Fruit fly (Drosophila melanogaster) whole organism, embryonic: Measurements from ENCODE around the gene Mis12.

ENCODE experiments used
- B-H2 ChIP-seq: fragments of 200-800 bp; sonication (Bioruptor generic); optimal IDR thresholded peaks from 2 replicates; lab custom pipeline; 2018; ENCODE audit warnings: missing biosample characterization, mild to moderate bottlenecking, missing genetic modification characterization
- CG11504 ChIP-seq: fragments of 200-800 bp; sonication (Bioruptor generic); optimal IDR thresholded peaks from 3 replicates; lab custom pipeline; 2019; ENCODE audit warnings: missing biosample characterization, mild to moderate bottlenecking, missing genetic modification characterization, moderate library complexity
- CG12155 ChIP-seq: fragments of 200-800 bp; sonication (Bioruptor generic); optimal IDR thresholded peaks from 3 replicates; lab custom pipeline; 2016; ENCODE audit warnings: missing biosample characterization, missing genetic modification characterization
- CG12391 ChIP-seq: fragments of 200-800 bp; sonication (Bioruptor generic); optimal IDR thresholded peaks from 3 replicates; lab custom pipeline; 2018; ENCODE audit warnings: missing biosample characterization, mild to moderate bottlenecking, missing genetic modification characterization, moderate library complexity
- CG14014 ChIP-seq: fragments of 200-800 bp; sonication (Bioruptor generic); IDR thresholded peaks from 2 replicates; pipeline ENCODE4 v1.3.6; 2022; ENCODE audit warnings: missing biosample characterization, missing genetic modification characterization
- CG14667 ChIP-seq: fragments of 200-800 bp; sonication (Bioruptor generic); IDR thresholded peaks from 2 replicates; pipeline ENCODE4 v1.3.6; 2022; ENCODE audit warnings: missing biosample characterization, missing genetic modification characterization
- CG16863 ChIP-seq: fragments of 200-800 bp; sonication (Bioruptor generic); optimal IDR thresholded peaks from 3 replicates; lab custom pipeline; 2016; ENCODE audit warnings: missing biosample characterization, missing genetic modification characterization
- CG2712 ChIP-seq: fragments of 200-800 bp; optimal IDR thresholded peaks from 3 replicates; lab custom pipeline; 2019; ENCODE audit warnings: missing biosample characterization, mild to moderate bottlenecking, missing genetic modification characterization, moderate library complexity
- CG31441 ChIP-seq: fragments of 200-800 bp; sonication (Bioruptor generic); IDR thresholded peaks from 2 replicates; pipeline ENCODE4 v1.3.6; 2022; ENCODE audit warnings: missing biosample characterization, missing genetic modification characterization
- CG4404 ChIP-seq: fragments of 200-800 bp; sonication (Bioruptor generic); IDR thresholded peaks from 2 replicates; pipeline ENCODE4 v1.3.6; 2022; ENCODE audit warnings: missing biosample characterization, missing genetic modification characterization
- CG6689 ChIP-seq: fragments of 200-800 bp; sonication (Bioruptor generic); IDR thresholded peaks from 2 replicates; pipeline ENCODE4 v1.3.6; 2022; ENCODE audit warnings: missing biosample characterization, missing genetic modification characterization
- CG7839 ChIP-seq: fragments of 200-800 bp; sonication (Bioruptor generic); optimal IDR thresholded peaks from 3 replicates; lab custom pipeline; 2018; ENCODE audit warnings: missing biosample characterization, mild to moderate bottlenecking, missing genetic modification characterization, moderate library complexity
- CG8290 ChIP-seq, 3 experiments: fragments of 200-800 bp; sonication (Bioruptor generic); optimal IDR thresholded peaks; 2 replicates each; lab custom pipeline; 2016 to 2019; ENCODE audit warnings: missing biosample characterization in 3 of 3, missing genetic modification characterization in 3 of 3, mild to moderate bottlenecking in 2 of 3, moderate library complexity in 1 of 3
- CG9932 ChIP-seq: fragments of 200-800 bp; sonication (Bioruptor generic); IDR thresholded peaks from 2 replicates; pipeline ENCODE4 v1.3.6; 2022; ENCODE audit warnings: missing biosample characterization, missing genetic modification characterization
- Chrac-16 ChIP-seq: fragments of 200-800 bp; sonication (Bioruptor generic); optimal IDR thresholded peaks from 3 replicates; lab custom pipeline; 2016; ENCODE audit warnings: missing biosample characterization, missing genetic modification characterization
- CoRest ChIP-seq: fragments of 200-800 bp; sonication (Bioruptor generic); optimal IDR thresholded peaks from 3 replicates; lab custom pipeline; 2018; ENCODE audit warnings: missing biosample characterization, mild to moderate bottlenecking, missing genetic modification characterization, moderate library complexity
- Dfd ChIP-seq, 2 experiments: fragments of >200 bp; optimal IDR thresholded peaks; 2 replicates each; lab custom pipeline; 2017; ENCODE audit warnings: missing biosample characterization in 2 of 2, missing genetic modification characterization in 2 of 2
- Drgx ChIP-seq: fragments of 200-800 bp; sonication (Bioruptor generic); IDR thresholded peaks from 2 replicates; pipeline ENCODE4 v1.3.6; 2022; ENCODE audit warnings: missing biosample characterization, missing genetic modification characterization
- Ets65A ChIP-seq: fragments of 200-800 bp; sonication (Bioruptor generic); peaks from one replicate; lab custom pipeline; 2016; ENCODE audit warnings: missing biosample characterization, missing genetic modification characterization
- Jarid2 ChIP-seq: fragments of 200-800 bp; sonication (Bioruptor generic); optimal IDR thresholded peaks from 3 replicates; lab custom pipeline; 2017; ENCODE audit warnings: mild to moderate bottlenecking, missing biosample characterization, missing genetic modification reagents, missing genetic modification characterization
- MBD-R2 ChIP-seq: fragments of 200-800 bp; sonication (Bioruptor generic); IDR thresholded peaks from 2 replicates; pipeline ENCODE4 v1.3.6; 2022; ENCODE audit warnings: missing biosample characterization, missing genetic modification characterization
- Oli ChIP-seq: fragments of 200-800 bp; sonication (Bioruptor generic); optimal IDR thresholded peaks from 2 replicates; lab custom pipeline; 2018; ENCODE audit warnings: missing biosample characterization, mild to moderate bottlenecking, missing genetic modification characterization, moderate library complexity
- Six4 ChIP-seq: fragments of 200-800 bp; sonication (Bioruptor generic); optimal IDR thresholded peaks from 2 replicates; lab custom pipeline; 2016; ENCODE audit warnings: missing biosample characterization, missing genetic modification characterization
- Sox102F ChIP-seq: fragments of 200-800 bp; sonication (Bioruptor generic); optimal IDR thresholded peaks from 2 replicates; lab custom pipeline; 2018; ENCODE audit warnings: missing biosample characterization, mild to moderate bottlenecking, missing genetic modification characterization, moderate library complexity
- Usf ChIP-seq: fragments of 200-800 bp; sonication (Bioruptor generic); optimal IDR thresholded peaks from 2 replicates; lab custom pipeline; 2017; ENCODE audit warnings: missing genotype, missing biosample characterization, missing genetic modification characterization
- Xbp1 ChIP-seq: fragments of 200-800 bp; sonication (Bioruptor generic); optimal IDR thresholded peaks from 3 replicates; lab custom pipeline; 2016; ENCODE audit warnings: missing biosample characterization, mild to moderate bottlenecking, missing genetic modification characterization
- Xrp1 ChIP-seq: fragments of 200-800 bp; sonication (Bioruptor generic); IDR thresholded peaks from 2 replicates; pipeline ENCODE4 v1.3.6; 2022; ENCODE audit warnings: missing biosample characterization, missing genetic modification characterization
- amos ChIP-seq: fragments of 200-800 bp; sonication (Bioruptor generic); IDR thresholded peaks from 2 replicates; pipeline ENCODE4 v1.3.6; 2022; ENCODE audit warnings: missing biosample characterization, missing genetic modification characterization; ENCODE audit not compliant: partially characterized antibody
- ash1 ChIP-seq: fragments of 200-800 bp; sonication (Bioruptor generic); optimal IDR thresholded peaks from 2 replicates; lab custom pipeline; 2018; ENCODE audit warnings: missing biosample characterization, mild to moderate bottlenecking, missing genetic modification characterization
- bab2 ChIP-seq: fragments of 200-800 bp; sonication (Bioruptor generic); optimal IDR thresholded peaks from 2 replicates; lab custom pipeline; 2016; ENCODE audit warnings: missing biosample characterization, missing genetic modification characterization
- cg ChIP-seq: fragments of 200-800 bp; sonication (Bioruptor generic); optimal IDR thresholded peaks from 3 replicates; lab custom pipeline; 2019; ENCODE audit warnings: missing biosample characterization, mild to moderate bottlenecking, missing genetic modification characterization, moderate library complexity
- grau ChIP-seq: fragments of 200-800 bp; optimal IDR thresholded peaks from 3 replicates; lab custom pipeline; 2019; ENCODE audit warnings: missing biosample characterization, mild to moderate bottlenecking, missing genetic modification characterization, moderate library complexity
- ham ChIP-seq: fragments of 200-800 bp; sonication (Bioruptor generic); IDR thresholded peaks from 2 replicates; pipeline ENCODE4 v1.3.6; 2022; ENCODE audit warnings: missing biosample characterization, missing genetic modification characterization
- lilli ChIP-seq: fragments of 200-800 bp; sonication (Bioruptor generic); optimal IDR thresholded peaks from 3 replicates; lab custom pipeline; 2016; ENCODE audit warnings: missing biosample characterization, missing genetic modification characterization
- lmd ChIP-seq: fragments of 200-800 bp; sonication (Bioruptor generic); IDR thresholded peaks from 2 replicates; pipeline ENCODE4 v1.3.6; 2022; ENCODE audit warnings: missing biosample characterization, missing genetic modification characterization
- nmo ChIP-seq: fragments of 200-800 bp; sonication (Bioruptor generic); optimal IDR thresholded peaks from 2 replicates; lab custom pipeline; 2018; ENCODE audit warnings: missing biosample characterization, mild to moderate bottlenecking, missing genetic modification characterization, moderate library complexity
- org-1 ChIP-seq: fragments of 200-800 bp; sonication (Bioruptor generic); optimal IDR thresholded peaks from 2 replicates; lab custom pipeline; 2017; ENCODE audit warnings: missing biosample characterization, missing genetic modification characterization
- p53 ChIP-seq: fragments of 200-800 bp; sonication (Bioruptor generic); optimal IDR thresholded peaks from 2 replicates; lab custom pipeline; 2016; ENCODE audit warnings: missing biosample characterization, missing genetic modification characterization
- pan ChIP-seq, 4 experiments: fragments of >200 bp in 3 of 4; fragments of 200-800 bp in 1 of 4; sonication (Bioruptor generic) in 1 of 4; optimal IDR thresholded peaks in 3 of 4; IDR thresholded peaks in 1 of 4; 2 replicates each; pipeline versions ENCODE4 v1.3.6 to Lab custom; 2017 to 2022; ENCODE audit warnings: missing biosample characterization in 2 of 4, missing genetic modification characterization in 2 of 4, mixed read lengths in 1 of 4
- pita ChIP-seq: fragments of 200-800 bp; sonication (Bioruptor generic); optimal IDR thresholded peaks from 2 replicates; lab custom pipeline; 2017; ENCODE audit warnings: missing biosample characterization, mild to moderate bottlenecking, missing genetic modification characterization
- prd ChIP-seq, 3 experiments: fragments of >200 bp in 2 of 3; fragments of 200-800 bp in 1 of 3; sonication (Bioruptor generic) in 1 of 3; optimal IDR thresholded peaks in 2 of 3; IDR thresholded peaks in 1 of 3; 2 replicates in 2 of 3; 3 replicates in 1 of 3; pipeline versions ENCODE4 v1.3.6 to Lab custom; 2017 to 2022; ENCODE audit warnings: missing biosample characterization in 1 of 3, missing genetic modification characterization in 1 of 3
- psq ChIP-seq: fragments of 200-800 bp; sonication (Bioruptor generic); optimal IDR thresholded peaks from 2 replicates; lab custom pipeline; 2017; ENCODE audit warnings: missing biosample characterization, missing genetic modification characterization
- sna ChIP-seq: fragments of 200-800 bp; sonication (Bioruptor generic); IDR thresholded peaks from 2 replicates; pipeline ENCODE4 v1.3.6; 2022; ENCODE audit warnings: missing biosample characterization, missing genetic modification characterization; ENCODE audit not compliant: partially characterized antibody
- stwl ChIP-seq: fragments of 200-800 bp; sonication (Bioruptor generic); optimal IDR thresholded peaks from 3 replicates; lab custom pipeline; 2018; ENCODE audit warnings: missing biosample characterization, mild to moderate bottlenecking, missing genetic modification characterization, moderate library complexity
- ttk ChIP-seq: fragments of 200-800 bp; sonication (Bioruptor generic); IDR thresholded peaks from 2 replicates; pipeline ENCODE4 v2.1.2; 2022; ENCODE audit warnings: missing biosample characterization, missing genetic modification characterization

Mis12 gene

DNA sequence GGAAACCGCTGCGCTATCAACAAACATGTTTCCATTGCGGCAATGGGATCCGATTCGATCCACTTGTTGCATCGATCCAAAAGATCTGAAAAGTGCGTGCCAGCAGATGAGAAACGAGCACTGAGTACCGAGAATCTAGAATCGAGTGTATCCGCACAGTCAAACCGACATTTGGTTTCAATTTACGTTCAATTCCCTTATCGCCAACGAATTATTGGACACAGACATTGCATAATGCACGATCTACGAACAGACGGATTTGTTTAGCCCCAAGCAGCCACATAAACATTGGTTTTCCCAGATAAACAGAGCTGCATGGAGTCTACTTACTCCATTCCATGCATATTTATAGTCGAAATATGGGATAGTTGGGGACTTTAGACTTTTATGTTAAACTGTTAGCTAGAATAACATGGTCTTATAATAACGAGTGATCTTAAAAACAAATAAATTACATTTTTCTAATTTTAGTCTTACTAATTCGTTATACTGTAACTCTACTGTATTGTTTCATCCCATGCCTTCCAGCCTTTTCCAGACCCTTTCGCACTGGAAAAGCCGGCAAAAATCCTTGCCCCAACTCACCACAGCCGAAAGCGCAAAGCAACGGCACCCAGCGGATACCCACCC, 10.0 kb upstream of the Mis12 start (continued):
- TF ChIP-seq org-1 (no peak), Xrp1 (GFP tag; lab: Robert Waterston, UW) (peak; percentile 29; the same call in 1 of the 2 replicates)

DNA sequence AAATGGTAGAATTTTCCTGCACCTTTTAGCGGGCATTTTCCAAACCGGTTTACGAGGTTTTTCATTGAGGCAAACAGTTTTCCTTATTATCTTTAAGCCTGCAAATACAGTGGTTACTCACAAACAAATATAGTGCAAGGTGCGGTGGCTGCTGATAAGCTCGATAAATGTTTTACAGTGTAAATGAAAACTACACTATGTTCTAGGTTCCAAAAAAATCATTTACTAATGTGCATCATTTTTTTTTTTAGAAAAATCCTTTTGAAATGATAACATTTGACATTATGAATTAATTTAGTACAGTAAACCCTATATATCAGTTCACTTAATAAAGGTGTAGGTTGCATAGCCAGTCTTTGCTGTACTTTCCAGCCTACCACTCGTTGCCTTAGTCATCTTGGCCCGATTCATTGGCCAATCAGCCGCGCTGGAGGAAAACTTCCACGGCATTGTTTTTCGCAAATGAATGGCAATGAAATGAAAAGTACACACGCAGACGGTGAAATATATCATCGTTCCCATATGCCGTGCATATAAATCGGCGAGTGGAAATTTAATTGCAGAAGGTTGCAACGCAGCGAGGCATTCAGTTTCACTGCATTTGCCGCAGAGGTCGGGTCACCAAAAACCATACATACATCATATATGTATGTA, 9.3 kb upstream of the Mis12 start:
- TF ChIP-seq Drgx (GFP tag; lab: Robert Waterston, UW), result peak; percentile 68
- TF ChIP-seq MBD-R2 (GFP tag; lab: Robert Waterston, UW), result no peak
- TF ChIP-seq lilli (GFP tag; lab: Kevin White, UChicago), result peak; percentile 16
- no peak for TF ChIP-seq ham (GFP tag; lab: Robert Waterston, UW)
- no peak for TF ChIP-seq amos (GFP tag; lab: Robert Waterston, UW)
- peak; percentile 88 for TF ChIP-seq grau (tag; lab: Kevin White, UChicago)
- TF ChIP-seq CG8290 (GFP tag; optimal IDR thresholded peaks at IDR 0.05; lab: Kevin White, UChicago), result no peak
- TF ChIP-seq CG8290 (tag; optimal IDR thresholded peaks at IDR 0.05; lab: Kevin White, UChicago), result no peak
- TF ChIP-seq Sox102F (GFP tag; lab: Kevin White, UChicago), result peak; percentile 52
- TF ChIP-seq Chrac-16, result peak; percentile 31
- no peak for TF ChIP-seq pita
- TF ChIP-seq bab2 (GFP tag; lab: Kevin White, UChicago), result no peak
- no peak for TF ChIP-seq ash1 (GFP tag; lab: Kevin White, UChicago)
- TF ChIP-seq CoRest (tag; lab: Kevin White, UChicago), result peak; percentile 17
- TF ChIP-seq CG12391 (tag; lab: Kevin White, UChicago), result peak; percentile 16
- no peak for TF ChIP-seq Dfd (GFP tag; optimal IDR thresholded peaks at IDR 0.05; lab: Kevin White, UChicago)
- no peak for TF ChIP-seq Usf (GFP tag; lab: Kevin White, UChicago)
- no peak for TF ChIP-seq Six4
- peak; percentile 47 for TF ChIP-seq cg (GFP tag; lab: Kevin White, UChicago)
- peak; percentile 27 for TF ChIP-seq CG11504 (tag; lab: Kevin White, UChicago)
- TF ChIP-seq CG12155, result peak; percentile 3
- TF ChIP-seq CG2712, result peak; percentile 28
- peak; percentile 78 for TF ChIP-seq Ets65A
- TF ChIP-seq prd (optimal IDR thresholded peaks at IDR 0.05; lab: Kevin White, UChicago), result no peak
- TF ChIP-seq prd (GFP tag; IDR thresholded peaks at IDR 0.05; lab: Robert Waterston, UW), result peak; percentile 5; the same call in 1 of the 3 replicates
- peak; percentile 12 for TF ChIP-seq Xbp1
- TF ChIP-seq Jarid2 (GFP tag; lab: Kevin White, UChicago), result no peak
- peak; percentile 26 for TF ChIP-seq CG7839 (tag; lab: Kevin White, UChicago)
- TF ChIP-seq Oli (tag; lab: Kevin White, UChicago), result peak; percentile 31
- 0 out of 2 replicates have a peak, but pooled peaks have one; percentile 10 for TF ChIP-seq CG31441 (GFP tag; lab: Robert Waterston, UW)
- TF ChIP-seq nmo (GFP tag; lab: Kevin White, UChicago), result peak; percentile 23
- peak; percentile 34; the same call in 1 of the 2 replicates for TF ChIP-seq lmd (GFP tag; lab: Robert Waterston, UW)
- TF ChIP-seq CG6689 (GFP tag; lab: Robert Waterston, UW), result peak; percentile 27; the same call in 1 of the 2 replicates
- no peak for TF ChIP-seq B-H2 (GFP tag; lab: Kevin White, UChicago)
- TF ChIP-seq p53 (GFP tag; lab: Kevin White, UChicago), result no peak
- no peak for TF ChIP-seq pan (optimal IDR thresholded peaks at IDR 0.05; lab: Kevin White, UChicago)
- TF ChIP-seq pan (GFP tag; optimal IDR thresholded peaks at IDR 0.05 in 1 of 2, IDR thresholded peaks at IDR 0.05 in 1 of 2), result no peak
- TF ChIP-seq CG4404 (GFP tag; lab: Robert Waterston, UW), result peak; percentile 44; the same call in 1 of the 2 replicates
- no peak for TF ChIP-seq sna (GFP tag; lab: Robert Waterston, UW)
- peak; percentile 35 for TF ChIP-seq CG16863
- TF ChIP-seq CG14014 (GFP tag; lab: Robert Waterston, UW), result no peak
- TF ChIP-seq stwl (tag; lab: Kevin White, UChicago), result no peak
- no peak for TF ChIP-seq psq (GFP tag; lab: Kevin White, UChicago)
- TF ChIP-seq CG9932 (GFP tag; lab: Robert Waterston, UW), result no peak
- peak; percentile 41; the same call in 1 of the 2 replicates for TF ChIP-seq CG14667 (GFP tag; lab: Robert Waterston, UW)
- 0 out of 2 replicates have a peak, but pooled peaks have one; percentile 18 for TF ChIP-seq ttk (GFP tag; lab: Robert Waterston, UW)
